Fruit fly (Drosophila melanogaster) whole organism, adult: ENCODE results near the gene chrb.
A peak's percentile ranks its signal among the peaks of the same experiment; 100 is the strongest.

Experiments
- CG33017 ChIP-seq: fragments of 200-800 bp; sonication (Bioruptor generic); optimal IDR thresholded peaks from 2 replicates; lab custom pipeline; 2018; ENCODE audit warnings: missing biosample characterization, mild to moderate bottlenecking, missing genetic modification characterization, moderate library complexity
- CG7101 ChIP-seq: fragments of 200-800 bp; sonication (Bioruptor generic); optimal IDR thresholded peaks from 2 replicates; lab custom pipeline; 2018; ENCODE audit warnings: missing biosample characterization, mild to moderate bottlenecking, missing genetic modification characterization, moderate library complexity
- kay ChIP-seq: fragments of 200-800 bp; sonication (Bioruptor generic); peaks from one replicate; lab custom pipeline; 2016; ENCODE audit warnings: missing biosample characterization, missing genetic modification characterization, borderline replicate concordance

DNA sequence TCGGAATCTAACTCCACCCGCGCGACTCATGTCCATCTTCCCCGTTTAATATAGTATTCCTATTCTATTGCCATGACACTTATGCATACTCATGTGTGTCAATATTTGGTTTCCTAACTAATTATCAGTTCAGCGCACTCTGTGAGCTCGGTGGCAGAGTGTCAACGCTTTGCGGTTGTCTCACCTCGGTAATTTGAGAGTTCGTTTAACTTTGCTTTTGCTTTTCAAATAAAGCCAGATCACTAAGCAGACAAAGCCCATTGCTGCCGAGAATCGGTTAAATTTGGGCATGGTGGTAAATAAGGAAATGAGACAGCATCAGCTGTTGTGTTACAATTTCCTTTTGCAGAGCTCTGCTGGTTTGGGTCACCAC lies 53.0 kb downstream of the chrb start:
- TF ChIP-seq CG33017 (tag; lab: Kevin White, UChicago): no peak
- no peak for TF ChIP-seq kay (GFP tag; lab: Kevin White, UChicago)
- peak; percentile 26 for TF ChIP-seq CG7101 (tag; lab: Kevin White, UChicago)
